Worm (Caenorhabditis elegans) whole organism, young adult: Measurements from ENCODE around the gene F11E6.8.

Experiments
- C17E4.6 ChIP-seq: fragments of 200-800 bp; sonication (Bioruptor generic); IDR thresholded peaks from 2 replicates; pipeline ENCODE4 v1.3.6; 2022; ENCODE audit warnings: missing genetic modification reagents, missing genetic modification characterization, missing compliant biosample characterization
- F23B12.7 ChIP-seq: sonication (generic microtip); optimal IDR thresholded peaks from 2 replicates; lab custom pipeline; 2017; ENCODE audit warnings: missing genetic modification characterization, mild to moderate bottlenecking, missing compliant biosample characterization, antibody characterized with exemption, moderate library complexity; ENCODE audit not compliant: insufficient read depth
- K12H6.12 ChIP-seq: fragments of 200-800 bp; sonication (Bioruptor generic); optimal IDR thresholded peaks from 2 replicates; lab custom pipeline; 2018; ENCODE audit warnings: mild to moderate bottlenecking, missing genetic modification characterization, missing compliant biosample characterization
- ama-1 ChIP-seq, 3 experiments: fragments of 150-350 bp in 1 of 3; sonication (generic microtip) in 2 of 3; optimal IDR thresholded peaks; 2 replicates each; lab custom pipeline; 2014 to 2018; ENCODE audit warnings: missing biosample characterization in 2 of 3, missing genetic modification characterization in 2 of 3, missing genetic modification reagents in 2 of 3
- ets-4 ChIP-seq: fragments of 200-800 bp; sonication (Bioruptor generic); optimal IDR thresholded peaks from 2 replicates; lab custom pipeline; 2018; ENCODE audit warnings: mild to moderate bottlenecking, missing genetic modification characterization, missing compliant biosample characterization
- nhr-27 ChIP-seq: fragments of 200-800 bp; sonication (Bioruptor generic); optimal IDR thresholded peaks from 2 replicates; lab custom pipeline; 2018; ENCODE audit warnings: mild to moderate bottlenecking, missing genetic modification characterization, moderate library complexity, missing compliant biosample characterization
- pha-4 ChIP-seq: fragments of 150-350 bp; sonication (generic microtip); optimal IDR thresholded peaks from 2 replicates; lab custom pipeline; 2014; ENCODE audit warnings: missing biosample characterization, missing genetic modification reagents, missing genetic modification characterization
- snpc-4 ChIP-seq, 5 experiments: fragments of 150-350 bp in 1 of 5; sonication (generic microtip) in 4 of 5; optimal IDR thresholded peaks; 2 replicates each; lab custom pipeline; 2014 to 2018; ENCODE audit warnings: missing genetic modification characterization in 5 of 5, missing biosample characterization in 3 of 5, antibody characterized with exemption in 2 of 5, mild to moderate bottlenecking in 2 of 5, missing compliant biosample characterization in 2 of 5, missing genotype in 2 of 5, moderate library complexity in 2 of 5, missing genetic modification reagents in 1 of 5
- unc-62 ChIP-seq: fragments of 150-350 bp; optimal IDR thresholded peaks from 2 replicates; lab custom pipeline; 2014; ENCODE audit warnings: missing biosample characterization, missing genetic modification reagents, missing genetic modification characterization

DNA sequence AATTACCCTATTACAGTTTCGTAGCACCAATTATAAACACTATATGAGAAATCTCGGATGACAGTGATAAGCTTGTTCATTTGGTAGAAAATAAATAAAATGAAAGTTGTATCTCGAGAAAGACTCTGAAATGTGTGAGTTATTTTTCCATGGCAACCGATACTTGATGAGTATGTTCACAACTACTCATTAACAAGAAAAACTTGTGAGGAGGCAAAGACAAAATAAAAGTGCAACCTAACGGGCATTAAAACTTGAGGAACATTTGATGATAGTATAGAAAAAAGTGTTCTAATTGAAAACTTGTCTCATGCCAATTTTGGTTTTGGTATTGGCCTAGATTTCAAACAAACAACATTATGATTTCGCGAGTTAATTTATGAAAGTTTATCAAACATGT lies 13.8 kb downstream of the F11E6.8 start, which contains the start of gene gcy-27:
- TF ChIP-seq pha-4 (tag; lab: Kevin White, UChicago) (no peak), K12H6.12 (tag; lab: Kevin White, UChicago) (no peak), C17E4.6 (GFP tag; lab: Robert Waterston, UW) (no peak), snpc-4 (GFP tag; optimal IDR thresholded peaks at IDR 0.05; lab: Kevin White, UChicago) (no peak), snpc-4 (tag; optimal IDR thresholded peaks at IDR 0.05; lab: Kevin White, UChicago) (no peak), ama-1 (optimal IDR thresholded peaks at IDR 0.05; lab: Kevin White, UChicago) (no peak), ama-1 (GFP tag; optimal IDR thresholded peaks at IDR 0.05; lab: Kevin White, UChicago) (no peak), ets-4 (GFP tag; lab: Kevin White, UChicago) (no peak), nhr-27 (tag; lab: Kevin White, UChicago) (no peak), unc-62 (GFP tag; lab: Kevin White, UChicago) (no peak), F23B12.7 (tag; lab: Kevin White, UChicago) (no peak)
